Worm (Caenorhabditis elegans) whole organism, L3 larva: ENCODE results near the gene srh-123.

Experiments
- elt-1 ChIP-seq: fragments of 150-350 bp; optimal IDR thresholded peaks from 2 replicates; lab custom pipeline; 2014; ENCODE audit warnings: missing biosample characterization, missing genetic modification characterization
- jun-1 ChIP-seq: fragments of 150-350 bp; optimal IDR thresholded peaks from 2 replicates; lab custom pipeline; 2014; ENCODE audit warnings: missing biosample characterization, missing genetic modification reagents, missing genetic modification characterization

DNA sequence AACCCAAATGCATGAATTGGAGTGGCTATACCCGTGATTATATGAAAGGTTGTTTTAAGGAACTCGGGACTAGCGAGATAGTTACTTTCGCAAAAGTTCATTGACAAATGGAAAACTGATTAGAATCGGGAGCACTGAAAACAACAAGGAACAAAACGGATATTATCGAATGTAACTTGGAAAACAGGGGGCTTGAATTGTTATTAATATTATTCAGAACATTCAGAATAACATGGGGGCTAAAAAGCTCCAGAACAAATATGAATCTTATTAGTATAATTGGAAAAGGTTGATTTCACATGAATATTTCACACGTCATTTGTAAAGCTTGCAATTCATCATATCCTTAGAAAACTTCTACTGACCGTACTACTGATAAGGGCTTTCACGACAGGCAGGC is 2.2 kb upstream of the srh-123 start, which contains the start of gene srh-235:
- no peak for TF ChIP-seq jun-1 (tag; lab: Kevin White, UChicago)
- no peak for TF ChIP-seq elt-1 (tag; lab: Kevin White, UChicago)
